Worm (Caenorhabditis elegans) whole organism, mixed stage, embryonic: ENCODE measurements around the gene svh-11.

Experiments
- elt-1 ChIP-seq: sonication (generic microtip); optimal IDR thresholded peaks from 2 replicates; lab custom pipeline; 2017; ENCODE audit warnings: missing genetic modification characterization, mild to moderate bottlenecking, missing compliant biosample characterization, antibody characterized with exemption, moderate library complexity, borderline replicate concordance; ENCODE audit not compliant: insufficient read depth
- elt-3 ChIP-seq: fragments of 150-350 bp; optimal IDR thresholded peaks from 2 replicates; lab custom pipeline; 2014; ENCODE audit warnings: missing biosample characterization, missing genetic modification characterization
- lin-13 ChIP-seq: fragments of 150-350 bp; optimal IDR thresholded peaks from 2 replicates; lab custom pipeline; 2014; ENCODE audit warnings: missing biosample characterization, missing genetic modification characterization
- nhr-76 ChIP-seq: sonication (generic microtip); optimal IDR thresholded peaks from 2 replicates; lab custom pipeline; 2017; ENCODE audit warnings: missing biosample characterization, missing genetic modification characterization
- snpc-4 ChIP-seq: fragments of 150-350 bp; optimal IDR thresholded peaks from 2 replicates; lab custom pipeline; 2014; ENCODE audit warnings: missing biosample characterization, missing genetic modification characterization
- unc-120 ChIP-seq: sonication (generic microtip); optimal IDR thresholded peaks from 2 replicates; lab custom pipeline; 2017; ENCODE audit warnings: missing genetic modification characterization, missing compliant biosample characterization; ENCODE audit not compliant: poor library complexity, severe bottlenecking
- ztf-11 ChIP-seq: fragments of 150-350 bp; optimal IDR thresholded peaks from 2 replicates; lab custom pipeline; 2014; ENCODE audit warnings: missing biosample characterization, missing genetic modification characterization

ce11 chrV:2226903-2227302, 20.0 kb downstream of the svh-11 start, which contains the start of gene nhr-18:
- TF ChIP-seq unc-120 (tag; lab: Kevin White, UChicago) (no peak), nhr-76 (tag; lab: Kevin White, UChicago) (no peak), elt-3 (tag; lab: Kevin White, UChicago) (no peak), lin-13 (tag; lab: Kevin White, UChicago) (no peak), elt-1 (tag; lab: Kevin White, UChicago) (no peak), ztf-11 (tag; lab: Kevin White, UChicago) (no peak), snpc-4 (tag; lab: Kevin White, UChicago) (no peak)
